Worm (Caenorhabditis elegans) whole organism, L1 larva: ENCODE data around the gene pri-1.

ENCODE experiments used
- C16A3.4 ChIP-seq: fragments of 150-350 bp; optimal IDR thresholded peaks from 2 replicates; lab custom pipeline; 2014; ENCODE audit warnings: missing biosample characterization, missing genetic modification characterization
- C34B4.2 ChIP-seq: sonication (generic microtip); optimal IDR thresholded peaks from 2 replicates; lab custom pipeline; 2017; ENCODE audit warnings: mild to moderate bottlenecking, missing genetic modification characterization, missing compliant biosample characterization
- ama-1 ChIP-seq: fragments of 150-350 bp; optimal IDR thresholded peaks from 2 replicates; lab custom pipeline; 2014
- ceh-63 ChIP-seq: fragments of 200-800 bp; sonication (Bioruptor generic); optimal IDR thresholded peaks from 2 replicates; lab custom pipeline; 2018; ENCODE audit warnings: mild to moderate bottlenecking, missing genetic modification characterization, missing compliant biosample characterization
- ceh-90 ChIP-seq: sonication (generic microtip); optimal IDR thresholded peaks from 2 replicates; lab custom pipeline; 2016; ENCODE audit warnings: missing genetic modification characterization, missing compliant biosample characterization
- efl-1 ChIP-seq, 4 experiments: fragments of 150-350 bp; optimal IDR thresholded peaks in 3 of 4; peaks in 1 of 4; 1 replicate in 1 of 4; 2 replicates in 3 of 4; lab custom pipeline; 2014; ENCODE audit warnings: missing biosample characterization in 2 of 4, missing genetic modification characterization in 2 of 4, missing genetic modification reagents in 2 of 4
- elt-3 ChIP-seq, 6 experiments: fragments of 150-350 bp in 1 of 6; sonication (generic microtip); optimal IDR thresholded peaks; 2 replicates each; lab custom pipeline; 2017 to 2018; ENCODE audit warnings: missing biosample characterization in 6 of 6, missing genetic modification characterization in 6 of 6, inconsistent platforms in 1 of 6
- hlh-17 ChIP-seq: fragments of 200-800 bp; sonication (Bioruptor generic); optimal IDR thresholded peaks from 2 replicates; lab custom pipeline; 2018; ENCODE audit warnings: missing genetic modification characterization, mild to moderate bottlenecking, missing compliant biosample characterization, moderate library complexity, borderline replicate concordance
- irx-1 ChIP-seq: sonication (generic microtip); optimal IDR thresholded peaks from 2 replicates; lab custom pipeline; 2016; ENCODE audit warnings: missing genetic modification characterization, missing compliant biosample characterization
- lin-14 ChIP-seq: fragments of 200-800 bp; sonication (Bioruptor generic); optimal IDR thresholded peaks from 2 replicates; lab custom pipeline; 2018; ENCODE audit warnings: mild to moderate bottlenecking, missing genetic modification characterization, moderate library complexity, missing compliant biosample characterization
- lsy-2 ChIP-seq, 2 experiments: fragments of 150-350 bp; optimal IDR thresholded peaks; 2 replicates each; lab custom pipeline; 2014; ENCODE audit warnings: missing biosample characterization in 2 of 2, missing genetic modification characterization in 2 of 2
- mef-2 ChIP-seq: fragments of 150-350 bp; optimal IDR thresholded peaks from 2 replicates; lab custom pipeline; 2014; ENCODE audit warnings: missing biosample characterization, missing genetic modification characterization
- nhr-11 ChIP-seq: fragments of 150-350 bp; optimal IDR thresholded peaks from 2 replicates; lab custom pipeline; 2014; ENCODE audit warnings: missing biosample characterization, missing genetic modification characterization
- nhr-19 ChIP-seq: fragments of 200-800 bp; sonication (Bioruptor generic); conservative IDR thresholded peaks from 2 replicates; pipeline ENCODE4 v1.3.6; 2022; ENCODE audit warnings: missing genetic modification characterization, missing compliant biosample characterization
- nhr-237 ChIP-seq: fragments of 150-350 bp; optimal IDR thresholded peaks from 2 replicates; lab custom pipeline; 2014; ENCODE audit warnings: missing biosample characterization, missing genetic modification characterization
- nhr-28 ChIP-seq: fragments of 150-350 bp; optimal IDR thresholded peaks from 2 replicates; lab custom pipeline; 2014; ENCODE audit warnings: missing biosample characterization, missing genetic modification characterization
- nhr-47 ChIP-seq: sonication (generic microtip); optimal IDR thresholded peaks from 2 replicates; lab custom pipeline; 2016; ENCODE audit warnings: mild to moderate bottlenecking, missing genetic modification characterization, moderate library complexity, missing compliant biosample characterization
- nhr-84 ChIP-seq: sonication (generic microtip); optimal IDR thresholded peaks from 2 replicates; lab custom pipeline; 2017; ENCODE audit warnings: missing biosample characterization, missing genetic modification characterization
- nhr-90 ChIP-seq: sonication (generic microtip); optimal IDR thresholded peaks from 2 replicates; lab custom pipeline; 2016; ENCODE audit warnings: mild to moderate bottlenecking, missing genetic modification characterization, missing compliant biosample characterization; ENCODE audit not compliant: poor library complexity
- pqm-1 ChIP-seq: sonication (generic microtip); optimal IDR thresholded peaks from 3 replicates; lab custom pipeline; 2017; ENCODE audit warnings: missing biosample characterization, missing genetic modification characterization
- skn-1 ChIP-seq: fragments of 150-350 bp; optimal IDR thresholded peaks from 2 replicates; lab custom pipeline; 2014; ENCODE audit warnings: missing biosample characterization, missing genetic modification characterization
- snu-23 ChIP-seq: sonication (generic microtip); optimal IDR thresholded peaks from 2 replicates; lab custom pipeline; 2016; ENCODE audit warnings: missing genetic modification characterization, missing compliant biosample characterization
- sox-4 ChIP-seq: sonication (generic microtip); optimal IDR thresholded peaks from 2 replicates; lab custom pipeline; 2016; ENCODE audit warnings: missing genetic modification characterization, missing compliant biosample characterization
- sptf-1 ChIP-seq: fragments of 150-350 bp; optimal IDR thresholded peaks from 2 replicates; lab custom pipeline; 2014; ENCODE audit warnings: missing biosample characterization, missing genetic modification characterization
- swsn-7 ChIP-seq: sonication (generic microtip); optimal IDR thresholded peaks from 2 replicates; lab custom pipeline; 2016; ENCODE audit warnings: missing genetic modification characterization, missing compliant biosample characterization
- tlp-1 ChIP-seq: fragments of 150-350 bp; optimal IDR thresholded peaks from 2 replicates; lab custom pipeline; 2014; ENCODE audit warnings: missing biosample characterization, missing genetic modification characterization
- unc-30 ChIP-seq: sonication (generic microtip); optimal IDR thresholded peaks from 2 replicates; lab custom pipeline; 2017; ENCODE audit warnings: missing biosample characterization, missing genetic modification characterization
- xbp-1 ChIP-seq: sonication (generic microtip); optimal IDR thresholded peaks from 2 replicates; lab custom pipeline; 2016; ENCODE audit warnings: missing genetic modification characterization, missing compliant biosample characterization
- ztf-11 ChIP-seq, 2 experiments: sonication (generic microtip); optimal IDR thresholded peaks; 2 replicates each; lab custom pipeline; 2016 to 2017; ENCODE audit warnings: missing genetic modification characterization in 2 of 2, missing biosample characterization in 1 of 2, missing compliant biosample characterization in 1 of 2
- ztf-4 ChIP-seq: fragments of 150-350 bp; optimal IDR thresholded peaks from 2 replicates; lab custom pipeline; 2014; ENCODE audit warnings: missing biosample characterization, missing genetic modification characterization

pri-1 gene

DNA sequence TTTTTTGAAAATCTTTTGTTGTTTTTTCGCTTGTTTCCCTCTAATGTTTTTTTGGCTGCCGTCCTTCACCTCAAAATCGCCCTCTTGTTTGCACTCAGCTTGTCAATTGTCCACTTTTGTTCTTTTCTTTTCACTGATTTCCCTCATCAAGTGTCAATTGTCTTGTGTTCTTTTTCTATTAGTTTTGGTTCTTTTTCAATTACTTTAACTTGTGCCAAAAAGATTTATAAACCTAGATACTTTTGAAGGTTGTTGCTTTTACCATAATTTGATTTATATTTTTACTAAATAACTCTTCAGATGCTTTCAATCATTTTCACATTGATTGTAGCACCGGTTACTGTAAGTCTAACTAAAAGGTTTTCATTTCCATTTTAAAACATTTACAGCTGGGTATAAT lies 45.6 kb downstream of the pri-1 start, which contains the start of gene C48B4.13:
TSS of gene C48B4.13 (plus strand) at position 301 of the 400 bp plus-strand sequence.
- TF ChIP-seq C16A3.4 (tag; lab: Kevin White, UChicago) (no peak), lin-14 (GFP tag; lab: Kevin White, UChicago) (no peak), ceh-90 (tag; lab: Kevin White, UChicago) (no peak), nhr-19 (no peak), ama-1 (lab: Kevin White, UChicago) (no peak), C34B4.2 (tag; lab: Kevin White, UChicago) (no peak), nhr-28 (tag; lab: Kevin White, UChicago) (no peak), nhr-237 (no peak), xbp-1 (tag; lab: Kevin White, UChicago) (no peak), efl-1 (optimal IDR thresholded peaks at IDR 0.05; lab: Kevin White, UChicago) (no peak), efl-1 (GFP tag; optimal IDR thresholded peaks at IDR 0.05 in 1 of 2; lab: Kevin White, UChicago) (no peak), tlp-1 (tag; lab: Kevin White, UChicago) (no peak), nhr-47 (tag; lab: Kevin White, UChicago) (no peak), mef-2 (tag; lab: Kevin White, UChicago) (no peak), elt-3 (tag; optimal IDR thresholded peaks at IDR 0.05; lab: Kevin White, UChicago) (no peak), skn-1 (tag; lab: Kevin White, UChicago) (no peak), snu-23 (GFP tag; lab: Kevin White, UChicago) (no peak), ztf-4 (tag; lab: Kevin White, UChicago) (no peak)
- TF ChIP-seq, all 84 proteins: peak for 0

DNA sequence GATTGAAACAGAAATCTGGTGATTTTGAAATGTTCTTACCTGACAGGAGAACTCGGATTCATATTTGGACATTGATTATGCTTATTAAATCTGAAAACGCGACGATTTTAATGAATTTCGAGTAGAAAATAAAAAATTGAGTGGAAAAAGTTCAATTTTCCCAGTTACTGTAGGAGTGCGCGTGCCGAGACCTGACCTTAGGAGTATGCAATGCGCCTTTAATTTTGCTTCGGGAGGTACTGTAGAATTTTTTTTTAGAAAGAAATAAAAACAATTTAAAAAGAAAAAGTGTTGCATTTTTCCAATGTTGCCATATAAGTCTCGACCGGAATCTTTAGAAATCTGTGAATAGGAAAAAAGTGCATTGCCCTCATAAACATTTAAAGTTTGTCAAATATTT lies 48.1 kb downstream of the pri-1 start, which contains the start of gene C48B4.11:
TSS of gene C48B4.11 (minus strand) at position 143 of the 400 bp plus-strand sequence.
- no peak for TF ChIP-seq C16A3.4 (tag; lab: Kevin White, UChicago)
- TF ChIP-seq nhr-90 = no peak
- TF ChIP-seq unc-30 (tag; lab: Kevin White, UChicago) = no peak
- no peak for TF ChIP-seq lsy-2 (tag; optimal IDR thresholded peaks at IDR 0.05; lab: Kevin White, UChicago)
- no peak for TF ChIP-seq nhr-11 (tag; lab: Kevin White, UChicago)
- TF ChIP-seq nhr-19 = no peak
- TF ChIP-seq nhr-84 (tag; lab: Kevin White, UChicago) = no peak
- no peak for TF ChIP-seq swsn-7 (tag; lab: Kevin White, UChicago)
- no peak for TF ChIP-seq ceh-63 (GFP tag; lab: Kevin White, UChicago)
- TF ChIP-seq, all 84 proteins: peak for 0

DNA sequence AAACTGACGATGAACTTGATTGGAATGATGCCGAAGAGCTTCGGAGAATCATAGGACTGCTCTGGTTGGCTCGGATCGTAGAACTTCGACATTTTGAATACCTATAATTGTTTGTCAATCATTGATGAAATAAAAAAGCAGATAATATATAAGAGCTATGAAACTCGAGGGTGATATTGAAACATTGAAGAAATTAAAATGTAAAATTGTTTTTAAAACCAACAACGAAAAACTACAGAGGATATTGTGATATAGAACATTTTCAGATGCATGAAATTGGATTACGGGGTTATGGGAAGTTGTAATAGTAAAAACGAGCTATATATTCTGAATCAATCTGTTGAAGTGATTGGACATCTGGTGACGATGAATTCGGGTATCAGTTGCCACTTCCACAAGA lies 49.7 kb downstream of the pri-1 start, which contains the start of gene C48B4.10:
TSS of gene C48B4.10 (minus strand) at position 101 of the 400 bp plus-strand sequence.
- TF ChIP-seq pqm-1 (tag; lab: Kevin White, UChicago) (no peak), nhr-28 (tag; lab: Kevin White, UChicago) (no peak), sox-4 (tag; lab: Kevin White, UChicago) (no peak), ztf-11 (tag; optimal IDR thresholded peaks at IDR 0.05; lab: Kevin White, UChicago) (no peak), ceh-63 (GFP tag; lab: Kevin White, UChicago) (no peak)

DNA sequence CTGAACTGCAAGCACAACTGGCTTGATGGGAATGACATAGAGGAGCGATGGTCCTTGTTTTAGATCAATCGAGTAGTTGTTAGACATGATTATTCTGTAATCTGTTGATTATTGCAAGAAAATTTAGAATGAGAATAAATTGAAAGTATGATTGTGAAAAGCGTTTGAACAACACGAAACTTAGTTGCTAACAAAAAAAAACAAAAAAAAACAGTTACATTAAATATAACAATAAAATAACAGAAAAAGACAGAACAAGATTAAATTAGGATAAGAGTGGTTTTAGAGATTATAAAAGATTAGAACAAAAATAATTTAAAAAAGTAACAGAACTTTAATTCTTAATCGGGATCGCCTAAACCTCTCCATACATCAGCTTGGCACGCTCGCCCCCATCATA lies 50.8 kb downstream of the pri-1 start, which contains the start of gene C48B4.9:
TSS of gene C48B4.9 (minus strand) at position 101 of the 400 bp plus-strand sequence.
- TF ChIP-seq C34B4.2 (tag; lab: Kevin White, UChicago) = no peak
- no peak for TF ChIP-seq sptf-1 (tag; lab: Kevin White, UChicago)
- no peak for TF ChIP-seq irx-1 (tag; lab: Kevin White, UChicago)
- TF ChIP-seq nhr-237 = no peak
- TF ChIP-seq ztf-4 (tag; lab: Kevin White, UChicago) = no peak
- TF ChIP-seq hlh-17 (GFP tag; lab: Kevin White, UChicago) = no peak
